Fruit fly (Drosophila melanogaster) whole organism, embryonic: ENCODE data around the gene CG13126.

Experiments used
- Adf1 ChIP-seq: fragments of 200-800 bp; sonication (Bioruptor generic); IDR thresholded peaks from 2 replicates; pipeline ENCODE4 v1.3.6; 2022; ENCODE audit warnings: missing biosample characterization, missing genetic modification characterization
- CG10147 ChIP-seq: fragments of 200-800 bp; sonication (Bioruptor generic); optimal IDR thresholded peaks from 2 replicates; lab custom pipeline; 2019; ENCODE audit warnings: missing biosample characterization, mild to moderate bottlenecking, missing genetic modification characterization, moderate library complexity
- CG10209 ChIP-seq: fragments of 200-800 bp; sonication (Bioruptor generic); optimal IDR thresholded peaks from 3 replicates; lab custom pipeline; 2017; ENCODE audit warnings: missing biosample characterization, mild to moderate bottlenecking, missing genetic modification characterization, missing genetic modification reagents
- CG10462 ChIP-seq: fragments of 200-800 bp; sonication (Bioruptor generic); optimal IDR thresholded peaks from 2 replicates; lab custom pipeline; 2016; ENCODE audit warnings: missing biosample characterization, missing genetic modification characterization
- CG12219 ChIP-seq: fragments of 200-800 bp; sonication (Bioruptor generic); optimal IDR thresholded peaks from 3 replicates; lab custom pipeline; 2018; ENCODE audit warnings: missing biosample characterization, mild to moderate bottlenecking, missing genetic modification characterization
- CG13287 ChIP-seq: fragments of 200-800 bp; sonication (Bioruptor generic); IDR thresholded peaks from 2 replicates; pipeline ENCODE4 v1.3.6; 2022; ENCODE audit warnings: missing biosample characterization, missing genetic modification characterization; ENCODE audit not compliant: partially characterized antibody
- CG13775 ChIP-seq: fragments of 200-800 bp; sonication (Bioruptor generic); optimal IDR thresholded peaks from 3 replicates; lab custom pipeline; 2017; ENCODE audit warnings: missing biosample characterization, mild to moderate bottlenecking, missing genetic modification characterization
- CG14014 ChIP-seq: fragments of 200-800 bp; sonication (Bioruptor generic); IDR thresholded peaks from 2 replicates; pipeline ENCODE4 v1.3.6; 2022; ENCODE audit warnings: missing biosample characterization, missing genetic modification characterization
- CG17359 ChIP-seq: fragments of 200-800 bp; sonication (Bioruptor generic); optimal IDR thresholded peaks from 3 replicates; lab custom pipeline; 2018; ENCODE audit warnings: missing biosample characterization, mild to moderate bottlenecking, missing genetic modification characterization, moderate library complexity
- CG17612 ChIP-seq: fragments of 200-800 bp; sonication (Bioruptor generic); IDR thresholded peaks from 2 replicates; pipeline ENCODE4 v1.3.6; 2022; ENCODE audit warnings: missing biosample characterization, missing genetic modification characterization
- CG17802 ChIP-seq: fragments of 200-800 bp; sonication (Bioruptor generic); optimal IDR thresholded peaks from 2 replicates; lab custom pipeline; 2018; ENCODE audit warnings: missing biosample characterization, mild to moderate bottlenecking, missing genetic modification characterization, moderate library complexity
- CG18764 ChIP-seq: fragments of 200-800 bp; sonication (Bioruptor generic); optimal IDR thresholded peaks from 3 replicates; lab custom pipeline; 2016; ENCODE audit warnings: missing biosample characterization, missing genetic modification characterization
- CG4820 ChIP-seq: fragments of 200-800 bp; sonication (Bioruptor generic); optimal IDR thresholded peaks from 3 replicates; lab custom pipeline; 2016; ENCODE audit warnings: missing biosample characterization, missing genetic modification characterization
- CG6175 ChIP-seq: fragments of 200-800 bp; sonication (Bioruptor generic); IDR thresholded peaks from 3 replicates; pipeline ENCODE4 v1.3.6; 2022; ENCODE audit warnings: missing biosample characterization, missing genetic modification characterization
- CG6254 ChIP-seq: fragments of 200-800 bp; sonication (Bioruptor generic); optimal IDR thresholded peaks from 3 replicates; lab custom pipeline; 2017; ENCODE audit warnings: mild to moderate bottlenecking, missing biosample characterization, missing genetic modification reagents, missing genetic modification characterization
- CG6854 ChIP-seq: fragments of 200-800 bp; sonication (Bioruptor generic); optimal IDR thresholded peaks from 3 replicates; lab custom pipeline; 2017; ENCODE audit warnings: missing biosample characterization, mild to moderate bottlenecking, missing genetic modification characterization
- CG8765 ChIP-seq: fragments of 200-800 bp; sonication (Bioruptor generic); IDR thresholded peaks from 2 replicates; pipeline ENCODE4 v1.3.6; 2022; ENCODE audit warnings: missing biosample characterization, missing genetic modification characterization
- CG9437 ChIP-seq: fragments of 200-800 bp; sonication (Bioruptor generic); optimal IDR thresholded peaks from 2 replicates; lab custom pipeline; 2018; ENCODE audit warnings: missing biosample characterization, mild to moderate bottlenecking, missing genetic modification characterization
- H15 ChIP-seq: fragments of 200-800 bp; sonication (Bioruptor generic); IDR thresholded peaks from 3 replicates; pipeline ENCODE4 v1.3.6; 2022; ENCODE audit warnings: missing biosample characterization, missing genetic modification characterization
- Kr ChIP-seq: fragments of 200-800 bp; sonication (Bioruptor generic); optimal IDR thresholded peaks from 2 replicates; lab custom pipeline; 2017; ENCODE audit warnings: missing biosample characterization, mild to moderate bottlenecking, missing genetic modification characterization
- MTF-1 ChIP-seq: fragments of 200-800 bp; sonication (Bioruptor generic); optimal IDR thresholded peaks from 2 replicates; lab custom pipeline; 2018; ENCODE audit warnings: missing biosample characterization, mild to moderate bottlenecking, missing genetic modification characterization, borderline replicate concordance
- Mes4 ChIP-seq: fragments of 200-800 bp; sonication (Bioruptor generic); optimal IDR thresholded peaks from 2 replicates; lab custom pipeline; 2016; ENCODE audit warnings: missing biosample characterization, missing genetic modification characterization
- NfI ChIP-seq: fragments of 200-800 bp; sonication (Bioruptor generic); optimal IDR thresholded peaks from 3 replicates; lab custom pipeline; 2018; ENCODE audit warnings: missing biosample characterization, mild to moderate bottlenecking, missing genetic modification characterization, moderate library complexity
- Stat92E ChIP-seq, 3 experiments: fragments of >200 bp in 2 of 3; fragments of 200-800 bp in 1 of 3; sonication (Bioruptor generic) in 1 of 3; optimal IDR thresholded peaks; 2 replicates each; lab custom pipeline; 2017 to 2019; ENCODE audit warnings: missing biosample characterization in 3 of 3, missing genetic modification characterization in 3 of 3, mild to moderate bottlenecking in 1 of 3, moderate library complexity in 1 of 3
- Xrp1 ChIP-seq: fragments of 200-800 bp; sonication (Bioruptor generic); IDR thresholded peaks from 2 replicates; pipeline ENCODE4 v1.3.6; 2022; ENCODE audit warnings: missing biosample characterization, missing genetic modification characterization
- YL-1 ChIP-seq: fragments of 200-800 bp; sonication (Bioruptor generic); optimal IDR thresholded peaks from 3 replicates; lab custom pipeline; 2017; ENCODE audit warnings: missing biosample characterization, mild to moderate bottlenecking, missing genetic modification characterization
- az2 ChIP-seq: fragments of 200-800 bp; sonication (Bioruptor generic); optimal IDR thresholded peaks from 3 replicates; lab custom pipeline; 2016; ENCODE audit warnings: missing biosample characterization, missing genetic modification characterization
- bsh ChIP-seq, 2 experiments: fragments of 200-800 bp; sonication (Bioruptor generic); optimal IDR thresholded peaks; 2 replicates each; lab custom pipeline; 2017 to 2018; ENCODE audit warnings: mild to moderate bottlenecking in 2 of 2, missing biosample characterization in 2 of 2, missing genetic modification characterization in 2 of 2, moderate library complexity in 1 of 2
- cad ChIP-seq: fragments of >200 bp; optimal IDR thresholded peaks from 2 replicates; lab custom pipeline; 2017; ENCODE audit warnings: missing biosample characterization, missing genetic modification characterization
- crc ChIP-seq: fragments of 200-800 bp; sonication (Bioruptor generic); optimal IDR thresholded peaks from 2 replicates; lab custom pipeline; 2016; ENCODE audit warnings: missing biosample characterization, missing genetic modification characterization
- dan ChIP-seq: fragments of 200-800 bp; sonication (Bioruptor generic); IDR thresholded peaks from 2 replicates; pipeline ENCODE4 v1.3.6; 2022; ENCODE audit warnings: missing biosample characterization, missing genetic modification characterization
- emc ChIP-seq: fragments of 200-800 bp; sonication (Bioruptor generic); optimal IDR thresholded peaks from 2 replicates; lab custom pipeline; 2016; ENCODE audit warnings: missing biosample characterization, missing genetic modification characterization
- ems ChIP-seq: fragments of 200-800 bp; sonication (Bioruptor generic); optimal IDR thresholded peaks from 3 replicates; lab custom pipeline; 2016; ENCODE audit warnings: missing biosample characterization, missing genetic modification characterization
- gcm2 ChIP-seq: fragments of 200-800 bp; sonication (Bioruptor generic); optimal IDR thresholded peaks from 2 replicates; lab custom pipeline; 2016; ENCODE audit warnings: missing biosample characterization, missing genetic modification characterization
- h ChIP-seq: fragments of >200 bp; optimal IDR thresholded peaks from 2 replicates; lab custom pipeline; 2017
- hkb ChIP-seq, 2 experiments: fragments of 200-800 bp in 1 of 2; fragments of >200 bp in 1 of 2; sonication (Bioruptor generic) in 1 of 2; IDR thresholded peaks in 1 of 2; optimal IDR thresholded peaks in 1 of 2; 2 replicates each; pipeline versions ENCODE4 v1.3.6 to Lab custom; 2017 to 2022; ENCODE audit warnings: missing biosample characterization in 1 of 2, missing genetic modification characterization in 1 of 2
- ind ChIP-seq: fragments of 200-800 bp; sonication (Bioruptor generic); optimal IDR thresholded peaks from 3 replicates; lab custom pipeline; 2016; ENCODE audit warnings: missing biosample characterization, missing genetic modification characterization
- lilli ChIP-seq: fragments of 200-800 bp; sonication (Bioruptor generic); optimal IDR thresholded peaks from 3 replicates; lab custom pipeline; 2016; ENCODE audit warnings: missing biosample characterization, missing genetic modification characterization
- maf-S ChIP-seq: fragments of 200-800 bp; sonication (Bioruptor generic); optimal IDR thresholded peaks from 2 replicates; lab custom pipeline; 2016; ENCODE audit warnings: missing biosample characterization, missing genetic modification characterization
- otp ChIP-seq: fragments of 200-800 bp; sonication (Bioruptor generic); IDR thresholded peaks from 3 replicates; pipeline ENCODE4, ENCODE4 v1.3.6; 2022; ENCODE audit warnings: missing biosample characterization, missing genetic modification characterization
- peb ChIP-seq: fragments of 200-800 bp; sonication (Bioruptor generic); IDR thresholded peaks from 2 replicates; pipeline ENCODE4 v1.3.6; 2022; ENCODE audit warnings: missing biosample characterization, missing genetic modification characterization
- pfk ChIP-seq: fragments of 200-800 bp; sonication (Bioruptor generic); optimal IDR thresholded peaks from 2 replicates; lab custom pipeline; 2018; ENCODE audit warnings: missing biosample characterization, mild to moderate bottlenecking, missing genetic modification characterization, moderate library complexity
- salm ChIP-seq: fragments of 200-800 bp; sonication (Bioruptor generic); optimal IDR thresholded peaks from 2 replicates; lab custom pipeline; 2018; ENCODE audit warnings: missing biosample characterization, mild to moderate bottlenecking, missing genetic modification characterization
- sd ChIP-seq: fragments of 200-800 bp; sonication (Bioruptor generic); optimal IDR thresholded peaks from 3 replicates; lab custom pipeline; 2018; ENCODE audit warnings: missing biosample characterization, mild to moderate bottlenecking, missing genetic modification characterization, moderate library complexity
- slbo ChIP-seq: fragments of 200-800 bp; sonication (Bioruptor generic); IDR thresholded peaks from 2 replicates; pipeline ENCODE4 v1.3.6; 2022; ENCODE audit warnings: missing biosample characterization, missing genetic modification characterization
- stc ChIP-seq: fragments of 200-800 bp; sonication (Bioruptor generic); IDR thresholded peaks from 2 replicates; pipeline ENCODE4 v1.3.6; 2022; ENCODE audit warnings: missing biosample characterization, missing genetic modification characterization
- tgo ChIP-seq: fragments of 200-800 bp; sonication (Bioruptor generic); IDR thresholded peaks from 3 replicates; pipeline ENCODE4 v1.3.6; 2022; ENCODE audit warnings: missing biosample characterization, missing genetic modification characterization
- trh ChIP-seq: fragments of 200-800 bp; sonication (Bioruptor generic); optimal IDR thresholded peaks from 2 replicates; lab custom pipeline; 2016; ENCODE audit warnings: missing biosample characterization, missing genetic modification characterization
- unpg ChIP-seq: fragments of 200-800 bp; sonication (Bioruptor generic); optimal IDR thresholded peaks from 3 replicates; lab custom pipeline; 2018; ENCODE audit warnings: missing biosample characterization, mild to moderate bottlenecking, missing genetic modification characterization, moderate library complexity
- usp ChIP-seq: fragments of >200 bp; optimal IDR thresholded peaks from 2 replicates; lab custom pipeline; 2017; ENCODE audit warnings: missing biosample characterization, missing genetic modification characterization
- yki ChIP-seq: fragments of >200 bp; optimal IDR thresholded peaks from 3 replicates; lab custom pipeline; 2018
- zfh1 ChIP-seq: fragments of 200-800 bp; sonication (Bioruptor generic); IDR thresholded peaks from 3 replicates; pipeline ENCODE4 v1.3.6; 2022; ENCODE audit warnings: missing biosample characterization, missing genetic modification characterization

The CG13126 gene

dm6 chr2L:9921401-9921800 lies 32.6 kb downstream of the CG13126 start, which contains the start of gene CG4592 (continued):
- TF ChIP-seq Kr (GFP tag; lab: Kevin White, UChicago) (no peak), peb (GFP tag; lab: Robert Waterston, UW) (no peak), CG8765 (GFP tag; lab: Robert Waterston, UW) (no peak), dan (GFP tag; lab: Robert Waterston, UW) (no peak), CG6254 (GFP tag; lab: Kevin White, UChicago) (peak; percentile 5), bsh (GFP tag; optimal IDR thresholded peaks at IDR 0.05; lab: Kevin White, UChicago) (peak in 1 of 2 experiments; percentile 70), usp (GFP tag; lab: Kevin White, UChicago) (no peak), salm (tag; lab: Kevin White, UChicago) (no peak), maf-S (GFP tag; lab: Kevin White, UChicago) (peak; percentile 44), cad (GFP tag; lab: Kevin White, UChicago) (no peak), CG12219 (GFP tag; lab: Kevin White, UChicago) (peak; percentile 66), crc (GFP tag; lab: Kevin White, UChicago) (no peak), hkb (optimal IDR thresholded peaks at IDR 0.05; lab: Kevin White, UChicago) (no peak), hkb (GFP tag; IDR thresholded peaks at IDR 0.05; lab: Robert Waterston, UW) (peak; percentile 84), CG17802 (tag; lab: Kevin White, UChicago) (no peak), gcm2 (GFP tag; lab: Kevin White, UChicago) (peak; percentile 17), slbo (GFP tag; lab: Robert Waterston, UW) (peak; percentile 62), CG6175 (GFP tag; lab: Robert Waterston, UW) (no peak), MTF-1 (GFP tag; lab: Kevin White, UChicago) (peak; percentile 26), emc (no peak), stc (GFP tag; lab: Robert Waterston, UW) (0 out of 2 replicates have a peak, but pooled peaks have one; percentile 17), lilli (GFP tag; lab: Kevin White, UChicago) (peak; percentile 69), CG18764 (GFP tag; lab: Kevin White, UChicago) (no peak), ems (peak; percentile 18), CG10147 (GFP tag; lab: Kevin White, UChicago) (no peak), Mes4 (no peak), unpg (no peak), CG13287 (GFP tag; lab: Robert Waterston, UW) (peak; percentile 40; the same call in 1 of the 2 replicates), CG6854 (peak; percentile 46), trh (GFP tag; lab: Kevin White, UChicago) (no peak), CG4820 (GFP tag; lab: Kevin White, UChicago) (peak; percentile 99), ind (GFP tag; lab: Kevin White, UChicago) (peak; percentile 27), Stat92E (GFP tag; optimal IDR thresholded peaks at IDR 0.05; lab: Kevin White, UChicago) (no peak), CG10462 (no peak), pfk (GFP tag; lab: Kevin White, UChicago) (peak; percentile 2), CG9437 (GFP tag; lab: Kevin White, UChicago) (peak; percentile 41), NfI (GFP tag; lab: Kevin White, UChicago) (peak; percentile 65), sd (no peak), yki (no peak), zfh1 (peak; percentile 79), CG17359 (tag; lab: Kevin White, UChicago) (no peak), otp (peak; percentile 67; the same call in 1 of the 3 replicates), Adf1 (GFP tag; lab: Robert Waterston, UW) (peak; percentile 18; the same call in 1 of the 2 replicates), CG10209 (GFP tag; lab: Kevin White, UChicago) (peak; percentile 58), H15 (GFP tag; lab: Robert Waterston, UW) (no peak), YL-1 (GFP tag; lab: Kevin White, UChicago) (peak; percentile 19), CG13775 (GFP tag; lab: Kevin White, UChicago) (peak; percentile 53), CG17612 (GFP tag; lab: Robert Waterston, UW) (no peak), az2 (peak; percentile 30), tgo (peak; percentile 63), h (lab: Kevin White, UChicago) (no peak), CG14014 (GFP tag; lab: Robert Waterston, UW) (peak; percentile 67; the same call in 1 of the 2 replicates), Xrp1 (GFP tag; lab: Robert Waterston, UW) (peak; percentile 69)
